Fruit fly (Drosophila melanogaster) whole organism, embryonic: Measurements from ENCODE around the gene p24-2.

Experiments
- CG10274 ChIP-seq: fragments of 200-800 bp; sonication (Bioruptor generic); optimal IDR thresholded peaks from 3 replicates; lab custom pipeline; 2017; ENCODE audit warnings: missing biosample characterization, mild to moderate bottlenecking, missing genetic modification characterization
- CG12744 ChIP-seq: fragments of 200-800 bp; sonication (Bioruptor generic); optimal IDR thresholded peaks from 2 replicates; lab custom pipeline; 2016; ENCODE audit warnings: missing biosample characterization, missing genetic modification characterization
- CG16815 ChIP-seq: fragments of 200-800 bp; sonication (Bioruptor generic); optimal IDR thresholded peaks from 3 replicates; lab custom pipeline; 2017; ENCODE audit warnings: missing biosample characterization, mild to moderate bottlenecking, missing genetic modification characterization
- CG17802 ChIP-seq: fragments of 200-800 bp; sonication (Bioruptor generic); optimal IDR thresholded peaks from 2 replicates; lab custom pipeline; 2018; ENCODE audit warnings: missing biosample characterization, mild to moderate bottlenecking, missing genetic modification characterization, moderate library complexity
- CG18262 ChIP-seq: fragments of 200-800 bp; optimal IDR thresholded peaks from 3 replicates; lab custom pipeline; 2019; ENCODE audit warnings: missing biosample characterization, mild to moderate bottlenecking, missing genetic modification characterization, moderate library complexity
- CG1832 ChIP-seq: fragments of 200-800 bp; sonication (Bioruptor generic); optimal IDR thresholded peaks from 2 replicates; lab custom pipeline; 2017; ENCODE audit warnings: missing biosample characterization, mild to moderate bottlenecking, missing genetic modification characterization, inconsistent platforms
- CG31441 ChIP-seq: fragments of 200-800 bp; sonication (Bioruptor generic); IDR thresholded peaks from 2 replicates; pipeline ENCODE4 v1.3.6; 2022; ENCODE audit warnings: missing biosample characterization, missing genetic modification characterization
- CG3407 ChIP-seq: fragments of 200-800 bp; sonication (Bioruptor generic); optimal IDR thresholded peaks from 2 replicates; lab custom pipeline; 2018; ENCODE audit warnings: missing biosample characterization, mild to moderate bottlenecking, missing genetic modification characterization
- CG34224 ChIP-seq: fragments of 200-800 bp; sonication (Bioruptor generic); IDR thresholded peaks from 3 replicates; pipeline ENCODE4 v1.3.6; 2022; ENCODE audit warnings: missing biosample characterization, missing genetic modification characterization; ENCODE audit not compliant: partially characterized antibody
- CG4360 ChIP-seq: fragments of 200-800 bp; sonication (Bioruptor generic); IDR thresholded peaks from 2 replicates; pipeline ENCODE4 v1.3.6; 2022; ENCODE audit warnings: missing biosample characterization, missing genetic modification characterization
- CG7372 ChIP-seq: fragments of 200-800 bp; sonication (Bioruptor generic); IDR thresholded peaks from 2 replicates; pipeline ENCODE4 v1.3.6; 2022; ENCODE audit warnings: missing biosample characterization, missing genetic modification characterization
- CG7987 ChIP-seq: fragments of 200-800 bp; sonication (Bioruptor generic); optimal IDR thresholded peaks from 2 replicates; lab custom pipeline; 2018; ENCODE audit warnings: missing biosample characterization, mild to moderate bottlenecking, missing genetic modification characterization, moderate library complexity
- CG8359 ChIP-seq: fragments of 200-800 bp; sonication (Bioruptor generic); optimal IDR thresholded peaks from 2 replicates; lab custom pipeline; 2017; ENCODE audit warnings: missing biosample characterization, mild to moderate bottlenecking, missing genetic modification characterization, borderline replicate concordance
- CG8765 ChIP-seq: fragments of 200-800 bp; sonication (Bioruptor generic); IDR thresholded peaks from 2 replicates; pipeline ENCODE4 v1.3.6; 2022; ENCODE audit warnings: missing biosample characterization, missing genetic modification characterization
- Dek ChIP-seq: fragments of 200-800 bp; sonication (Bioruptor generic); optimal IDR thresholded peaks from 3 replicates; lab custom pipeline; 2019; ENCODE audit warnings: missing biosample characterization, mild to moderate bottlenecking, missing genetic modification characterization, moderate library complexity
- Dp ChIP-seq: fragments of 200-800 bp; sonication (Bioruptor generic); optimal IDR thresholded peaks from 2 replicates; lab custom pipeline; 2018; ENCODE audit warnings: missing biosample characterization, mild to moderate bottlenecking, missing genetic modification characterization, moderate library complexity
- E2f2 ChIP-seq: fragments of 200-800 bp; sonication (Bioruptor generic); IDR thresholded peaks from 2 replicates; pipeline ENCODE4 v1.3.6; 2022; ENCODE audit warnings: missing biosample characterization, missing genetic modification characterization
- GATAe ChIP-seq: fragments of 200-800 bp; sonication (Bioruptor generic); conservative IDR thresholded peaks from 2 replicates; pipeline ENCODE4 v1.3.6; 2022; ENCODE audit warnings: missing biosample characterization, missing genetic modification characterization
- HLH3B ChIP-seq: fragments of 200-800 bp; sonication (Bioruptor generic); IDR thresholded peaks from 2 replicates; pipeline ENCODE4 v1.3.6; 2022; ENCODE audit warnings: missing biosample characterization, missing genetic modification characterization
- Hmr ChIP-seq: fragments of 200-800 bp; sonication (Bioruptor generic); optimal IDR thresholded peaks from 3 replicates; lab custom pipeline; 2017; ENCODE audit warnings: mild to moderate bottlenecking, missing biosample characterization, missing genetic modification reagents, missing genetic modification characterization
- Hr78 ChIP-seq, 2 experiments: fragments of 200-800 bp in 1 of 2; fragments of >200 bp in 1 of 2; sonication (Bioruptor generic) in 1 of 2; optimal IDR thresholded peaks; 2 replicates each; lab custom pipeline; 2017 to 2019; ENCODE audit warnings: missing biosample characterization in 2 of 2, missing genetic modification characterization in 2 of 2, mild to moderate bottlenecking in 1 of 2, moderate library complexity in 1 of 2
- Rx ChIP-seq: fragments of 200-800 bp; sonication (Bioruptor generic); IDR thresholded peaks from 2 replicates; pipeline ENCODE4 v1.3.6; 2022; ENCODE audit warnings: missing biosample characterization, missing genetic modification characterization
- bigmax ChIP-seq: fragments of 200-800 bp; sonication (Bioruptor generic); optimal IDR thresholded peaks from 2 replicates; lab custom pipeline; 2018; ENCODE audit warnings: missing biosample characterization, mild to moderate bottlenecking, missing genetic modification characterization
- cato ChIP-seq: fragments of 200-800 bp; sonication (Bioruptor generic); optimal IDR thresholded peaks from 2 replicates; lab custom pipeline; 2016; ENCODE audit warnings: missing biosample characterization, missing genetic modification characterization, borderline replicate concordance
- chinmo ChIP-seq: fragments of 200-800 bp; sonication (Bioruptor generic); IDR thresholded peaks from 4 replicates; pipeline ENCODE4 v1.3.6; 2022; ENCODE audit warnings: missing biosample characterization, missing genetic modification characterization; ENCODE audit not compliant: partially characterized antibody
- cwo ChIP-seq: fragments of 200-800 bp; sonication (Bioruptor generic); optimal IDR thresholded peaks from 3 replicates; lab custom pipeline; 2017; ENCODE audit warnings: missing biosample characterization, missing genetic modification characterization, mild to moderate bottlenecking, moderate library complexity, missing genetic modification reagents
- ewg ChIP-seq: fragments of 200-800 bp; sonication (Bioruptor generic); optimal IDR thresholded peaks from 3 replicates; lab custom pipeline; 2017; ENCODE audit warnings: mild to moderate bottlenecking, missing biosample characterization, missing genetic modification reagents, missing genetic modification characterization
- fd102C ChIP-seq: fragments of 200-800 bp; sonication (Bioruptor generic); optimal IDR thresholded peaks from 2 replicates; lab custom pipeline; 2018; ENCODE audit warnings: missing biosample characterization, mild to moderate bottlenecking, missing genetic modification characterization, moderate library complexity
- gem ChIP-seq: fragments of 200-800 bp; sonication (Bioruptor generic); optimal IDR thresholded peaks from 2 replicates; lab custom pipeline; 2019; ENCODE audit warnings: missing biosample characterization, mild to moderate bottlenecking, missing genetic modification characterization, moderate library complexity
- lab ChIP-seq: fragments of 200-800 bp; sonication (Bioruptor generic); optimal IDR thresholded peaks from 3 replicates; lab custom pipeline; 2017; ENCODE audit warnings: missing biosample characterization, missing genetic modification characterization, mild to moderate bottlenecking, moderate library complexity, missing genetic modification reagents
- mld ChIP-seq: fragments of 200-800 bp; sonication (Bioruptor generic); IDR thresholded peaks from 3 replicates; pipeline ENCODE4 v1.3.6; 2022; ENCODE audit warnings: missing biosample characterization, missing genetic modification characterization; ENCODE audit not compliant: partially characterized antibody
- nerfin-1 ChIP-seq: fragments of 200-800 bp; sonication (Bioruptor generic); optimal IDR thresholded peaks from 3 replicates; lab custom pipeline; 2019; ENCODE audit warnings: missing biosample characterization, mild to moderate bottlenecking, missing genetic modification characterization, moderate library complexity
- pfk ChIP-seq: fragments of 200-800 bp; sonication (Bioruptor generic); optimal IDR thresholded peaks from 2 replicates; lab custom pipeline; 2018; ENCODE audit warnings: missing biosample characterization, mild to moderate bottlenecking, missing genetic modification characterization, moderate library complexity
- psq ChIP-seq: fragments of 200-800 bp; sonication (Bioruptor generic); optimal IDR thresholded peaks from 2 replicates; lab custom pipeline; 2017; ENCODE audit warnings: missing biosample characterization, missing genetic modification characterization
- rib ChIP-seq: fragments of 200-800 bp; sonication (Bioruptor generic); IDR thresholded peaks from 2 replicates; pipeline ENCODE4 v1.3.6; 2022; ENCODE audit warnings: missing biosample characterization, missing genetic modification characterization
- sna ChIP-seq: fragments of 200-800 bp; sonication (Bioruptor generic); IDR thresholded peaks from 2 replicates; pipeline ENCODE4 v1.3.6; 2022; ENCODE audit warnings: missing biosample characterization, missing genetic modification characterization; ENCODE audit not compliant: partially characterized antibody
- stwl ChIP-seq: fragments of 200-800 bp; sonication (Bioruptor generic); optimal IDR thresholded peaks from 3 replicates; lab custom pipeline; 2018; ENCODE audit warnings: missing biosample characterization, mild to moderate bottlenecking, missing genetic modification characterization, moderate library complexity
- tap ChIP-seq: fragments of 200-800 bp; optimal IDR thresholded peaks from 3 replicates; lab custom pipeline; 2019; ENCODE audit warnings: missing biosample characterization, mild to moderate bottlenecking, missing genetic modification characterization, moderate library complexity
- z ChIP-seq: fragments of 200-800 bp; sonication (Bioruptor generic); IDR thresholded peaks from 3 replicates; pipeline ENCODE4 v1.3.6; 2022; ENCODE audit warnings: missing biosample characterization, missing genetic modification characterization
- zen2 ChIP-seq: fragments of 200-800 bp; sonication (Bioruptor generic); IDR thresholded peaks from 3 replicates; pipeline ENCODE4 v1.3.6; 2022; ENCODE audit warnings: missing biosample characterization, missing genetic modification characterization; ENCODE audit not compliant: partially characterized antibody

The p24-2 gene

dm6 chr3R:9740713-9741112, 48.1 kb upstream of the p24-2 start, which contains the start of gene Pnn (continued):
- TF ChIP-seq ewg (GFP tag; lab: Kevin White, UChicago) (no peak), CG17802 (tag; lab: Kevin White, UChicago) (no peak), CG7987 (GFP tag; lab: Kevin White, UChicago) (no peak), rib (no peak), CG10274 (GFP tag; lab: Kevin White, UChicago) (no peak), z (no peak), Dp (GFP tag; lab: Kevin White, UChicago) (peak; percentile 27), bigmax (GFP tag; lab: Kevin White, UChicago) (no peak)

- no peak for TF ChIP-seq cwo
- no peak for TF ChIP-seq CG7372 (GFP tag; lab: Robert Waterston, UW)
- TF ChIP-seq HLH3B (GFP tag; lab: Robert Waterston, UW) = 0 out of 2 replicates have a peak, but pooled peaks have one; percentile 28
- TF ChIP-seq E2f2 (GFP tag; lab: Robert Waterston, UW) = no peak
- TF ChIP-seq sna (GFP tag; lab: Robert Waterston, UW) = 0 out of 2 replicates have a peak, but pooled peaks have one; percentile 13
- 0 out of 3 replicates have a peak, but pooled peaks have one; percentile 4 for TF ChIP-seq mld
- TF ChIP-seq CG31441 = no peak
- no peak for TF ChIP-seq CG8765
- TF ChIP-seq Hr78 (GFP tag; optimal IDR thresholded peaks at IDR 0.05; lab: Kevin White, UChicago) = peak in 1 of 2 experiments; percentile 29
- TF ChIP-seq zen2 (GFP tag; lab: Robert Waterston, UW) = no peak
- TF ChIP-seq CG12744 (GFP tag; lab: Kevin White, UChicago) = no peak
- peak; percentile 82 for TF ChIP-seq ewg (GFP tag; lab: Kevin White, UChicago)
- TF ChIP-seq gem (tag; lab: Kevin White, UChicago) = no peak
- no peak for TF ChIP-seq CG18262 (tag; lab: Kevin White, UChicago)
- no peak for TF ChIP-seq Rx (GFP tag; lab: Robert Waterston, UW)
- no peak for TF ChIP-seq Dek (tag; lab: Kevin White, UChicago)
- no peak for TF ChIP-seq CG1832 (GFP tag; lab: Kevin White, UChicago)
- TF ChIP-seq chinmo (GFP tag; lab: Robert Waterston, UW) = 0 out of 4 replicates have a peak, but pooled peaks have one; percentile 45
- no peak for TF ChIP-seq tap (tag; lab: Kevin White, UChicago)
- TF ChIP-seq GATAe (GFP tag; lab: Robert Waterston, UW) = no peak
- TF ChIP-seq pfk (GFP tag; lab: Kevin White, UChicago) = no peak
- TF ChIP-seq CG16815 (GFP tag; lab: Kevin White, UChicago) = no peak
- no peak for TF ChIP-seq cato (GFP tag; lab: Kevin White, UChicago)
- TF ChIP-seq CG34224 (GFP tag; lab: Robert Waterston, UW) = no peak
- no peak for TF ChIP-seq lab (GFP tag; lab: Kevin White, UChicago)
- no peak for TF ChIP-seq CG4360 (GFP tag; lab: Robert Waterston, UW)
- TF ChIP-seq fd102C (GFP tag; lab: Kevin White, UChicago) = no peak
- no peak for TF ChIP-seq psq (GFP tag; lab: Kevin White, UChicago)
- no peak for TF ChIP-seq CG8359
- no peak for TF ChIP-seq CG3407 (GFP tag; lab: Kevin White, UChicago)
- TF ChIP-seq stwl (tag; lab: Kevin White, UChicago) = no peak
- peak; percentile 96 for TF ChIP-seq nerfin-1 (tag; lab: Kevin White, UChicago)
- TF ChIP-seq Hmr (GFP tag; lab: Kevin White, UChicago) = no peak
These were observed 47.2 kb upstream of the p24-2 start, which contains the start of gene side-VII for dm6 chr3R:9739793-9740192. Gene side-VII (minus strand): TSS chr3R:9739979.
